Fruit fly (Drosophila melanogaster): ENCODE measurements around the gene CG15525.

The CG15525 gene

DNA sequence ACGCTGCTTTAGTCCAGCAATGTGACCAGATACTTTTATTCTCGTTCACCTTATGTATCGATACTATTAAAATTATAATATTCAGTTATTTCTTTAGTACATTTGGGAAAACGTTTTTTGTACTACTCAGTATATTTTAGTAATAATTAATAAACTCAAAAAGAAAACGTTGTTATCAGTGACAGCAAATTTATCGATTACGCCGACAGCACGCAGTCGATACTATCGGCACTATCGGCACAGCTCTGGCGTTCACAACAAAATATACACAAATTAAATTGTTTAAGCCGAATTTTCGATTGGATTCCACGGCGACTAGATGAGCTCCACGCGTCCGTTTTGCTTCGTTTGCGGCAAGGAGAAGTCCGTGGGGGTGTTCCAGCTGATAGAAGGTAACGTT lies 42.0 kb upstream of the CG15525 start, which contains the start of the genes janA, Sry-alpha and Sry-beta (continued):
- TF ChIP-seq slp2 (GFP tag; optimal IDR thresholded peaks at IDR 0.05): no peak
- TF ChIP-seq hb (GFP tag; IDR thresholded peaks at IDR 0.05; ENCODE audit: partially characterized antibody): peak; percentile 99
- no peak for TF ChIP-seq CG30431 (GFP tag; optimal IDR thresholded peaks at IDR 0.05)
- TF ChIP-seq H2.0 (GFP tag; IDR thresholded peaks at IDR 0.05): no peak
- TF ChIP-seq eyg (GFP tag; optimal IDR thresholded peaks at IDR 0.05): no peak
- no peak for TF ChIP-seq CG15479 (GFP tag; optimal IDR thresholded peaks at IDR 0.05)
- no peak for TF ChIP-seq CG9817 (tag; optimal IDR thresholded peaks at IDR 0.05)
- no peak for TF ChIP-seq Sox100B (GFP tag; optimal IDR thresholded peaks at IDR 0.05)
- TF ChIP-seq ara (GFP tag; IDR thresholded peaks at IDR 0.05): no peak
- TF ChIP-seq CG7786 (GFP tag; optimal IDR thresholded peaks at IDR 0.05): no peak
- TF ChIP-seq MESR4 (GFP tag; optimal IDR thresholded peaks at IDR 0.05): peak; percentile 71
- TF ChIP-seq fu2 (GFP tag; optimal IDR thresholded peaks at IDR 0.05): no peak
- no peak for TF ChIP-seq CG16779 (GFP tag; IDR thresholded peaks at IDR 0.05)
- peak; percentile 38 for TF ChIP-seq CG17186 (GFP tag; optimal IDR thresholded peaks at IDR 0.05)
- no peak for TF ChIP-seq CG1233 (GFP tag; optimal IDR thresholded peaks at IDR 0.05)
- no peak for TF ChIP-seq CG15696 (tag; optimal IDR thresholded peaks at IDR 0.05)
- TF ChIP-seq CG15269 (tag; optimal IDR thresholded peaks at IDR 0.05): no peak
- no peak for TF ChIP-seq prd (optimal IDR thresholded peaks at IDR 0.05)
- TF ChIP-seq prd (GFP tag; IDR thresholded peaks at IDR 0.05): peak; percentile 10; the same call in 1 of the 3 replicates
- TF ChIP-seq ato (GFP tag; IDR thresholded peaks at IDR 0.05; ENCODE audit: partially characterized antibody): peak; percentile 99
- TF ChIP-seq cg (GFP tag; optimal IDR thresholded peaks at IDR 0.05): no peak
- no peak for TF ChIP-seq wor (GFP tag; IDR thresholded peaks at IDR 0.05)
- TF ChIP-seq fd96Cb (tag; optimal IDR thresholded peaks at IDR 0.05): no peak
- TF ChIP-seq CG4360 (GFP tag; IDR thresholded peaks at IDR 0.05): no peak; the same call in 1 of the 2 replicates
- no peak for TF ChIP-seq Chrac-16 (GFP tag; optimal IDR thresholded peaks at IDR 0.05)
- no peak for TF ChIP-seq kni (GFP tag; optimal IDR thresholded peaks at IDR 0.05)
- no peak for TF ChIP-seq CG18764 (GFP tag; optimal IDR thresholded peaks at IDR 0.05)
- TF ChIP-seq CG9609 (GFP tag; optimal IDR thresholded peaks at IDR 0.05): no peak
- no peak for TF ChIP-seq yki (optimal IDR thresholded peaks at IDR 0.05)
- TF ChIP-seq CG17912 (GFP tag; optimal IDR thresholded peaks at IDR 0.05): no peak
- TF ChIP-seq CG11695 (GFP tag; IDR thresholded peaks at IDR 0.05): no peak
- no peak for TF ChIP-seq Oli (tag; optimal IDR thresholded peaks at IDR 0.05)
- TF ChIP-seq Nf-YB (GFP tag; optimal IDR thresholded peaks at IDR 0.05): no peak
- no peak for TF ChIP-seq CG12769 (tag; optimal IDR thresholded peaks at IDR 0.05)
- TF ChIP-seq CG7839 (tag; optimal IDR thresholded peaks at IDR 0.05): no peak
- peak; percentile 99 for TF ChIP-seq HLH4C (GFP tag; IDR thresholded peaks at IDR 0.05; ENCODE audit: partially characterized antibody)
- peak; percentile 16 for TF ChIP-seq CG13424 (tag; optimal IDR thresholded peaks at IDR 0.05)
- TF ChIP-seq kah (GFP tag; optimal IDR thresholded peaks at IDR 0.05): no peak
- no peak for TF ChIP-seq CG13123 (GFP tag; optimal IDR thresholded peaks at IDR 0.05)
- TF ChIP-seq CG2129 (GFP tag; IDR thresholded peaks at IDR 0.05; ENCODE audit: partially characterized antibody): peak; percentile 100
- no peak for TF ChIP-seq CG16863 (GFP tag; optimal IDR thresholded peaks at IDR 0.05)
- no peak for TF ChIP-seq repo (GFP tag; optimal IDR thresholded peaks at IDR 0.05)
- no peak for TF ChIP-seq CG7357 (GFP tag; IDR thresholded peaks at IDR 0.05)
- no peak for TF ChIP-seq CG2199 (GFP tag; IDR thresholded peaks at IDR 0.05)
- TF ChIP-seq tup (GFP tag; optimal IDR thresholded peaks at IDR 0.05): no peak
- TF ChIP-seq CG8281 (tag; optimal IDR thresholded peaks at IDR 0.05): no peak
- peak; percentile 86 for TF ChIP-seq YL-1 (GFP tag; optimal IDR thresholded peaks at IDR 0.05)
- no peak for TF ChIP-seq Aef1 (GFP tag; IDR thresholded peaks at IDR 0.05)
- TF ChIP-seq gfzf (GFP tag; optimal IDR thresholded peaks at IDR 0.05): peak; percentile 63
- no peak for TF ChIP-seq CG1024 (GFP tag; IDR thresholded peaks at IDR 0.05)
- no peak for TF ChIP-seq HHEX (GFP tag; optimal IDR thresholded peaks at IDR 0.05)
- no peak for TF ChIP-seq D19B (GFP tag; optimal IDR thresholded peaks at IDR 0.05)
